Fruit fly (Drosophila melanogaster): Measurements from ENCODE around the gene Naprt.

Gene Naprt

dm6 chr2L:4187631-4188173, 10.2 kb downstream of the Naprt start, which contains the start of the genes Tbcc and lectin-24Db (continued):
- TF ChIP-seq al (GFP tag; IDR thresholded peaks at IDR 0.05) (no peak), wek (GFP tag; optimal IDR thresholded peaks at IDR 0.05) (no peak), CG3407 (GFP tag; optimal IDR thresholded peaks at IDR 0.05) (no peak), CG6791 (GFP tag; IDR thresholded peaks at IDR 0.05; ENCODE audit: partially characterized antibody) (no peak), MBD-R2 (GFP tag; IDR thresholded peaks at IDR 0.05) (peak; percentile 56), bab2 (GFP tag; optimal IDR thresholded peaks at IDR 0.05) (no peak), zen2 (GFP tag; IDR thresholded peaks at IDR 0.05; ENCODE audit: partially characterized antibody) (no peak), fd64A (GFP tag; optimal IDR thresholded peaks at IDR 0.05) (no peak), vvl (GFP tag; IDR thresholded peaks at IDR 0.05) (peak; percentile 36; the same call in 1 of the 2 replicates), mam (GFP tag; optimal IDR thresholded peaks at IDR 0.05) (no peak), BEAF-32 (GFP tag; optimal IDR thresholded peaks at IDR 0.05) (peak; percentile 10), stwl (tag; optimal IDR thresholded peaks at IDR 0.05) (peak; percentile 80), klu (GFP tag; IDR thresholded peaks at IDR 0.05) (no peak), Nf-YB (GFP tag; optimal IDR thresholded peaks at IDR 0.05) (no peak), knrl (GFP tag; IDR thresholded peaks at IDR 0.05; ENCODE audit: partially characterized antibody) (no peak), CG17802 (tag; optimal IDR thresholded peaks at IDR 0.05) (no peak), wor (GFP tag; IDR thresholded peaks at IDR 0.05) (no peak), Ptx1 (GFP tag; IDR thresholded peaks at IDR 0.05) (no peak), CG1024 (GFP tag; IDR thresholded peaks at IDR 0.05) (no peak), dati (GFP tag; IDR thresholded peaks at IDR 0.05) (no peak), ro (GFP tag; IDR thresholded peaks at IDR 0.05) (no peak), yki (optimal IDR thresholded peaks at IDR 0.05) (peak; percentile 37), slp2 (GFP tag; optimal IDR thresholded peaks at IDR 0.05) (no peak), CG10979 (tag; optimal IDR thresholded peaks at IDR 0.05) (no peak), org-1 (GFP tag; optimal IDR thresholded peaks at IDR 0.05) (no peak), ewg (GFP tag; optimal IDR thresholded peaks at IDR 0.05) (peak; percentile 84), z (GFP tag; IDR thresholded peaks at IDR 0.05) (no peak), Ravus (GFP tag; IDR thresholded peaks at IDR 0.05) (no peak), CG4730 (GFP tag; IDR thresholded peaks at IDR 0.05) (no peak), fru (optimal IDR thresholded peaks at IDR 0.05) (no peak), crol (GFP tag; IDR thresholded peaks at IDR 0.05) (no peak), prd (optimal IDR thresholded peaks at IDR 0.05) (no peak), prd (GFP tag; IDR thresholded peaks at IDR 0.05) (no peak), crc (GFP tag; optimal IDR thresholded peaks at IDR 0.05) (no peak), rib (GFP tag; IDR thresholded peaks at IDR 0.05) (no peak), B-H2 (GFP tag; optimal IDR thresholded peaks at IDR 0.05) (no peak), fd102C (GFP tag; optimal IDR thresholded peaks at IDR 0.05) (no peak), wdn (GFP tag; IDR thresholded peaks at IDR 0.05) (no peak), en (GFP tag; optimal IDR thresholded peaks at IDR 0.05) (no peak), sqz (GFP tag; optimal IDR thresholded peaks at IDR 0.05) (no peak), ind (GFP tag; optimal IDR thresholded peaks at IDR 0.05) (no peak), CG13123 (GFP tag; optimal IDR thresholded peaks at IDR 0.05) (no peak), NFAT (GFP tag; IDR thresholded peaks at IDR 0.05) (no peak), CG7745 (tag; optimal IDR thresholded peaks at IDR 0.05) (no peak), pzg (GFP tag; optimal IDR thresholded peaks at IDR 0.05) (peak; percentile 67), Mrtf (GFP tag; IDR thresholded peaks at IDR 0.05) (no peak), tx (GFP tag; optimal IDR thresholded peaks at IDR 0.05) (no peak), CG4360 (GFP tag; IDR thresholded peaks at IDR 0.05) (peak; percentile 80), CG1647 (GFP tag; optimal IDR thresholded peaks at IDR 0.05) (no peak), kay (GFP tag; optimal IDR thresholded peaks at IDR 0.05) (peak; percentile 48), cg (GFP tag; optimal IDR thresholded peaks at IDR 0.05) (no peak), CG17568 (GFP tag; optimal IDR thresholded peaks at IDR 0.05) (no peak), CG11456 (GFP tag; IDR thresholded peaks at IDR 0.05) (no peak)
